Fruit fly (Drosophila melanogaster): ENCODE measurements around the gene Tmtc1.

The Tmtc1 gene

dm6 chr2L:2734215-2734614 is 56.7 kb downstream of the Tmtc1 start:
- TF ChIP-seq CG8478 (optimal IDR thresholded peaks at IDR 0.05): no peak
- no peak for TF ChIP-seq psq (optimal IDR thresholded peaks at IDR 0.05)
- TF ChIP-seq usp (GFP tag; optimal IDR thresholded peaks at IDR 0.05): no peak
- no peak for TF ChIP-seq EcR (GFP tag; optimal IDR thresholded peaks at IDR 0.05)
- no peak for TF ChIP-seq Dll (optimal IDR thresholded peaks at IDR 0.05)
- TF ChIP-seq pan (optimal IDR thresholded peaks at IDR 0.05): no peak

- TF ChIP-seq EcR (GFP tag; optimal IDR thresholded peaks at IDR 0.05): no peak
- TF ChIP-seq usp (GFP tag; optimal IDR thresholded peaks at IDR 0.05): no peak
- TF ChIP-seq psq (optimal IDR thresholded peaks at IDR 0.05): no peak
Measured at dm6 chr2L:2734946-2735345, 57.4 kb downstream of the Tmtc1 start.

- TF ChIP-seq Dll (optimal IDR thresholded peaks at IDR 0.05) (no peak), EcR (GFP tag; optimal IDR thresholded peaks at IDR 0.05) (no peak), pan (optimal IDR thresholded peaks at IDR 0.05) (no peak), usp (GFP tag; optimal IDR thresholded peaks at IDR 0.05) (no peak), psq (optimal IDR thresholded peaks at IDR 0.05) (no peak), CG8478 (optimal IDR thresholded peaks at IDR 0.05) (no peak)
Measured at dm6 chr2L:2735539-2735938, 58.0 kb downstream of the Tmtc1 start.

dm6 chr2L:2737561-2737960 is 60.0 kb downstream of the Tmtc1 start:
- TF ChIP-seq psq (optimal IDR thresholded peaks at IDR 0.05): no peak
- no peak for TF ChIP-seq Dll (optimal IDR thresholded peaks at IDR 0.05)
- TF ChIP-seq EcR (GFP tag; optimal IDR thresholded peaks at IDR 0.05): no peak
- no peak for TF ChIP-seq CG8478 (optimal IDR thresholded peaks at IDR 0.05)
- no peak for TF ChIP-seq usp (GFP tag; optimal IDR thresholded peaks at IDR 0.05)
- no peak for TF ChIP-seq pan (optimal IDR thresholded peaks at IDR 0.05)

- TF ChIP-seq usp (GFP tag; optimal IDR thresholded peaks at IDR 0.05) (no peak), EcR (GFP tag; optimal IDR thresholded peaks at IDR 0.05) (no peak), psq (optimal IDR thresholded peaks at IDR 0.05) (no peak), pan (optimal IDR thresholded peaks at IDR 0.05) (no peak), CG8478 (optimal IDR thresholded peaks at IDR 0.05) (no peak), Dll (optimal IDR thresholded peaks at IDR 0.05) (no peak)
Measured at dm6 chr2L:2739820-2740230, 62.3 kb downstream of the Tmtc1 start, which contains the start of gene Hrs. Hrs (plus strand) TSS chr2L:2739986.

- TF ChIP-seq Dll (optimal IDR thresholded peaks at IDR 0.05): no peak
- TF ChIP-seq EcR (GFP tag; optimal IDR thresholded peaks at IDR 0.05): no peak
- no peak for TF ChIP-seq usp (GFP tag; optimal IDR thresholded peaks at IDR 0.05)
- no peak for TF ChIP-seq pan (optimal IDR thresholded peaks at IDR 0.05)
- TF ChIP-seq psq (optimal IDR thresholded peaks at IDR 0.05): no peak
- no peak for TF ChIP-seq CG8478 (optimal IDR thresholded peaks at IDR 0.05)
Measured at dm6 chr2L:2744852-2745251, 67.3 kb downstream of the Tmtc1 start, which contains the start of the genes CG9961 and Cwc25. CG9961 (minus strand) TSS chr2L:2744934. Cwc25 (plus strand) TSS chr2L:2745098.

dm6 chr2L:2748480-2749143 is 71.1 kb downstream of the Tmtc1 start:
- no peak for TF ChIP-seq pan (optimal IDR thresholded peaks at IDR 0.05)
- TF ChIP-seq usp (GFP tag; optimal IDR thresholded peaks at IDR 0.05): no peak
- TF ChIP-seq EcR (GFP tag; optimal IDR thresholded peaks at IDR 0.05): no peak
- TF ChIP-seq psq (optimal IDR thresholded peaks at IDR 0.05): no peak
- no peak for TF ChIP-seq CG8478 (optimal IDR thresholded peaks at IDR 0.05)
- TF ChIP-seq Dll (optimal IDR thresholded peaks at IDR 0.05): no peak

- no peak for TF ChIP-seq pan (optimal IDR thresholded peaks at IDR 0.05)
- TF ChIP-seq Dll (optimal IDR thresholded peaks at IDR 0.05): peak; percentile 15
Measured at dm6 chr2L:2749144-2749766, 71.7 kb downstream of the Tmtc1 start.

- TF ChIP-seq pan (optimal IDR thresholded peaks at IDR 0.05) (no peak), CG8478 (optimal IDR thresholded peaks at IDR 0.05) (no peak), usp (GFP tag; optimal IDR thresholded peaks at IDR 0.05) (no peak)
Measured at dm6 chr2L:2750337-2751084, 73.0 kb downstream of the Tmtc1 start.

- TF ChIP-seq Dll (optimal IDR thresholded peaks at IDR 0.05) (peak; percentile 32), CG8478 (optimal IDR thresholded peaks at IDR 0.05) (no peak)
Measured at dm6 chr2L:2751085-2751710, 73.7 kb downstream of the Tmtc1 start.

- TF ChIP-seq pan (optimal IDR thresholded peaks at IDR 0.05) (no peak), psq (optimal IDR thresholded peaks at IDR 0.05) (no peak), EcR (GFP tag; optimal IDR thresholded peaks at IDR 0.05) (no peak), CG8478 (optimal IDR thresholded peaks at IDR 0.05) (no peak), usp (GFP tag; optimal IDR thresholded peaks at IDR 0.05) (no peak), Dll (optimal IDR thresholded peaks at IDR 0.05) (no peak)
Measured at dm6 chr2L:2751904-2752459, 74.4 kb downstream of the Tmtc1 start, which contains the start of gene Bacc. Bacc (plus strand) TSS chr2L:2752445.

Data from whole organism.